Fruit fly (Drosophila melanogaster): ENCODE measurements around the gene Alg1.

Alg1 gene

DNA sequence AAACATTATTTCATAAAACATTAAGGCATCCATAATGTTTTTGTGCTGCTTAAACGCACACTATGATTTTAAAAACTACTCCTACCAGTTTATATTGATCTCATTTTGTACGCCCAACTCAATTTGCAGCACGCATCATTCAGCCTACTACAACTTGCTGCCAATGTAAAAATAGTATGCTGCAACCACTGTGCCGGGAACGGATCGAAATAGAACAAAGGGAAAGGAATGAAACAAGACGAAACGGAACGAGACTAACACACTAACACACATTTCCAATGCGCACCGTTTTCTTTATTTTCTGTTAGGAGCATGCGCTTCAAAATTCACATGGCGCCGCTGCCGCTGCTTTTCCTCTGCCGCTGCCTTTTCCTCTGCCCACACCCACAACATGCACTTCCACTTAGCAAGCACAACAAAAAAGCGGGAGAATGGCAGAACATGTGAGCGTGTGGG is 34.0 kb downstream of the Alg1 start (continued):
- no peak for TF ChIP-seq CG1603 (tag; optimal IDR thresholded peaks at IDR 0.05)
- no peak for TF ChIP-seq CG17568 (GFP tag; optimal IDR thresholded peaks at IDR 0.05)
- TF ChIP-seq CG6272 (GFP tag; IDR thresholded peaks at IDR 0.05) = 0 out of 2 replicates have a peak, but pooled peaks have one; percentile 17
- no peak for TF ChIP-seq sug (tag; optimal IDR thresholded peaks at IDR 0.05)
- TF ChIP-seq Atf3 (GFP tag; optimal IDR thresholded peaks at IDR 0.05) = no peak
- peak; percentile 31 for TF ChIP-seq CG7556 (GFP tag; optimal IDR thresholded peaks at IDR 0.05)
- peak; percentile 34 for TF ChIP-seq CG12659 (GFP tag; optimal IDR thresholded peaks at IDR 0.05)
- peak; percentile 24 for TF ChIP-seq ind (GFP tag; optimal IDR thresholded peaks at IDR 0.05)
- TF ChIP-seq nmo (GFP tag; optimal IDR thresholded peaks at IDR 0.05) = peak; percentile 6
- no peak for TF ChIP-seq Hand (GFP tag; optimal IDR thresholded peaks at IDR 0.05)
- TF ChIP-seq CG3847 (GFP tag; IDR thresholded peaks at IDR 0.05) = no peak
- TF ChIP-seq CG15269 (tag; optimal IDR thresholded peaks at IDR 0.05) = peak; percentile 12
- TF ChIP-seq Gug (GFP tag; IDR thresholded peaks at IDR 0.05) = peak; percentile 59; the same call in 3 of the 4 replicates
- TF ChIP-seq CG3065 (GFP tag; optimal IDR thresholded peaks at IDR 0.05) = no peak
- peak; percentile 12 for TF ChIP-seq Abd-B (GFP tag; optimal IDR thresholded peaks at IDR 0.05)
- TF ChIP-seq CG18599 (GFP tag; optimal IDR thresholded peaks at IDR 0.05) = peak; percentile 18
- peak; percentile 39 for TF ChIP-seq Antp (GFP tag; optimal IDR thresholded peaks at IDR 0.05)
- TF ChIP-seq CG3281 (GFP tag; optimal IDR thresholded peaks at IDR 0.05) = peak; percentile 37
- no peak for TF ChIP-seq CG11456 (GFP tag; IDR thresholded peaks at IDR 0.05)
- no peak for TF ChIP-seq ssp (GFP tag; IDR thresholded peaks at IDR 0.05)
- peak; percentile 43 for TF ChIP-seq Xbp1 (GFP tag; optimal IDR thresholded peaks at IDR 0.05)
- TF ChIP-seq CG8944 (GFP tag; optimal IDR thresholded peaks at IDR 0.05) = peak; percentile 13
- no peak for TF ChIP-seq sc (optimal IDR thresholded peaks at IDR 0.05)
- no peak for TF ChIP-seq sc (GFP tag; optimal IDR thresholded peaks at IDR 0.05)
- TF ChIP-seq CG3726 (GFP tag; IDR thresholded peaks at IDR 0.05) = no peak
- no peak for TF ChIP-seq CG14667 (GFP tag; IDR thresholded peaks at IDR 0.05)
- TF ChIP-seq CoRest (tag; optimal IDR thresholded peaks at IDR 0.05) = peak; percentile 15
- no peak; the same call in 1 of the 2 replicates for TF ChIP-seq MBD-R2 (GFP tag; IDR thresholded peaks at IDR 0.05)
- no peak for TF ChIP-seq Ada2b (GFP tag; IDR thresholded peaks at IDR 0.05)
- no peak for TF ChIP-seq CG3407 (GFP tag; optimal IDR thresholded peaks at IDR 0.05)
- TF ChIP-seq CG8089 (GFP tag; optimal IDR thresholded peaks at IDR 0.05) = no peak
- TF ChIP-seq Optix (GFP tag; IDR thresholded peaks at IDR 0.05) = no peak
- no peak for TF ChIP-seq lmd (GFP tag; IDR thresholded peaks at IDR 0.05)
- peak; percentile 15 for TF ChIP-seq CG15514 (GFP tag; optimal IDR thresholded peaks at IDR 0.05)
- TF ChIP-seq CG7271 (tag; optimal IDR thresholded peaks at IDR 0.05) = no peak
- no peak for TF ChIP-seq Dp (GFP tag; optimal IDR thresholded peaks at IDR 0.05)
- peak; percentile 18 for TF ChIP-seq Six4 (GFP tag; optimal IDR thresholded peaks at IDR 0.05)
- TF ChIP-seq ems (GFP tag; optimal IDR thresholded peaks at IDR 0.05) = peak; percentile 7
- peak; percentile 7 for TF ChIP-seq unpg (GFP tag; optimal IDR thresholded peaks at IDR 0.05)
- TF ChIP-seq CG12769 (tag; optimal IDR thresholded peaks at IDR 0.05) = peak; percentile 67
- peak; percentile 15 for TF ChIP-seq CG18262 (tag; optimal IDR thresholded peaks at IDR 0.05)
- peak; percentile 54; the same call in 1 of the 3 replicates for TF ChIP-seq ci (GFP tag; IDR thresholded peaks at IDR 0.05)
- TF ChIP-seq CG2678 (tag; optimal IDR thresholded peaks at IDR 0.05) = peak; percentile 44
- 0 out of 3 replicates have a peak, but pooled peaks have one; percentile 7 for TF ChIP-seq ase (GFP tag; IDR thresholded peaks at IDR 0.05)
- no peak for TF ChIP-seq CG2116 (GFP tag; optimal IDR thresholded peaks at IDR 0.05)
- no peak for TF ChIP-seq schlank (tag; optimal IDR thresholded peaks at IDR 0.05)
- TF ChIP-seq Jarid2 (GFP tag; optimal IDR thresholded peaks at IDR 0.05) = no peak
- no peak for TF ChIP-seq hbn (GFP tag; IDR thresholded peaks at IDR 0.05; ENCODE audit: partially characterized antibody)
- TF ChIP-seq sisA (GFP tag; IDR thresholded peaks at IDR 0.05) = 0 out of 2 replicates have a peak, but pooled peaks have one; percentile 10
- TF ChIP-seq Med (GFP tag) = peak; percentile 84
- TF ChIP-seq phol (tag; optimal IDR thresholded peaks at IDR 0.05) = peak; percentile 15
